Worm (Caenorhabditis elegans): ENCODE measurements around the gene ncap-1.

DNA sequence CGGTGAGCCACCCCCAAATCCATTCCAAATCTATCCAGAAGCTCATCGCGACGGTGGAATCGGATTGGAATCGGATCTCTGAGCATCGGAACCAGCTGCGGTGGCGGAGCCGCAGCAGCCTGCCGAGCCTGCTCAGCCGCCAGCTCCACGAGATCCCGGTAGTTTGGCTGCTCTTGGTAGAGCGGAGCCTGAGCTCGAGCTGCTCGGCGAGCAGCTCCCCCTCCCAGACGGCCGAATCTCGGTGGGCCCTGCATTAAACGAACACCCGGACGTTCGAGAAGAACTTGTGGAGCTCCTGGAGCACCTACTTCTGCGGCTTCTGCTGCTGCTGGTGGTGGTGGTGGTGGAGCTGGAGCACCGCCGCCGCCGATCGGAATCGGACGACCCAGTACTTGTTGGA is 15.4 kb downstream of the ncap-1 start:
- TF ChIP-seq W03F9.2 (tag; optimal IDR thresholded peaks at IDR 0.05) (no peak), him-1 (tag; optimal IDR thresholded peaks at IDR 0.05) (no peak), dao-5 (tag; optimal IDR thresholded peaks at IDR 0.05) (no peak)

Measured in whole organism, L4/young adult.